Fruit fly (Drosophila melanogaster) whole organism, wandering third instar larva: ENCODE data around the gene CG31441.

ENCODE experiments used
- Abd-B ChIP-seq: fragments of >200 bp; optimal IDR thresholded peaks from 2 replicates; lab custom pipeline; 2017; ENCODE audit warnings: missing biosample characterization, missing genetic modification characterization
- CG9705 ChIP-seq: fragments of 200-800 bp; sonication (Bioruptor generic); optimal IDR thresholded peaks from 2 replicates; lab custom pipeline; 2018; ENCODE audit warnings: missing biosample characterization, mild to moderate bottlenecking, missing genetic modification characterization
- CrebA ChIP-seq: fragments of 200-800 bp; sonication (Bioruptor generic); optimal IDR thresholded peaks from 2 replicates; lab custom pipeline; 2016; ENCODE audit warnings: missing biosample characterization, mild to moderate bottlenecking, missing genetic modification characterization, borderline replicate concordance
- Dfd ChIP-seq: fragments of >200 bp; optimal IDR thresholded peaks from 2 replicates; lab custom pipeline; 2017; ENCODE audit warnings: missing biosample characterization, missing genetic modification characterization
- HLH106 ChIP-seq: fragments of 200-800 bp; optimal IDR thresholded peaks from 3 replicates; lab custom pipeline; 2019; ENCODE audit warnings: missing biosample characterization, mild to moderate bottlenecking, missing genetic modification characterization, moderate library complexity
- Hnf4 ChIP-seq: fragments of 200-800 bp; sonication (Bioruptor generic); optimal IDR thresholded peaks from 2 replicates; lab custom pipeline; 2016; ENCODE audit warnings: missing biosample characterization, mild to moderate bottlenecking, missing genetic modification characterization
- Hr78 ChIP-seq: fragments of >200 bp; optimal IDR thresholded peaks from 2 replicates; lab custom pipeline; 2017; ENCODE audit warnings: missing biosample characterization, missing genetic modification characterization
- Hr83 ChIP-seq: fragments of 200-300 bp; sonication (Bioruptor generic); optimal IDR thresholded peaks from 2 replicates; lab custom pipeline; 2016; ENCODE audit warnings: missing biosample characterization, mild to moderate bottlenecking, missing genetic modification characterization, moderate library complexity; ENCODE audit not compliant: poor library complexity, severe bottlenecking
- Mio ChIP-seq: sonication (Bioruptor generic); optimal IDR thresholded peaks from 2 replicates; lab custom pipeline; 2016; ENCODE audit warnings: missing biosample characterization, missing genetic modification characterization
- N ChIP-seq: fragments of >200 bp; optimal IDR thresholded peaks from 2 replicates; lab custom pipeline; 2018; ENCODE audit warnings: missing biosample characterization, missing external identifiers, missing genetic modification characterization
- Rel ChIP-seq, 2 experiments: fragments of 200-800 bp; sonication (Bioruptor generic) in 1 of 2; optimal IDR thresholded peaks; 2 replicates in 1 of 2; 3 replicates in 1 of 2; lab custom pipeline; 2016 to 2019; ENCODE audit warnings: mild to moderate bottlenecking in 2 of 2, missing biosample characterization in 2 of 2, missing genetic modification characterization in 2 of 2, moderate library complexity in 1 of 2
- Sp1 ChIP-seq: fragments of 200-800 bp; sonication (Bioruptor generic); optimal IDR thresholded peaks from 3 replicates; lab custom pipeline; 2019; ENCODE audit warnings: missing biosample characterization, mild to moderate bottlenecking, missing genetic modification characterization, moderate library complexity
- Vsx2 ChIP-seq: fragments of 200-300, 225-300 bp; sonication (Bioruptor generic); optimal IDR thresholded peaks from 2 replicates; lab custom pipeline; 2018; ENCODE audit warnings: missing biosample characterization, missing genetic modification characterization; ENCODE audit not compliant: partially characterized antibody
- br ChIP-seq: fragments of 200-800 bp; sonication (Bioruptor generic); optimal IDR thresholded peaks from 2 replicates; lab custom pipeline; 2016; ENCODE audit warnings: missing biosample characterization, missing genetic modification characterization
- brk ChIP-seq: fragments of 200-800 bp; sonication (Bioruptor generic); optimal IDR thresholded peaks from 2 replicates; lab custom pipeline; 2016; ENCODE audit warnings: missing biosample characterization, mild to moderate bottlenecking, missing genetic modification characterization
- dmrt93B ChIP-seq: fragments of 200-800 bp; sonication (Bioruptor generic); optimal IDR thresholded peaks from 2 replicates; lab custom pipeline; 2018; ENCODE audit warnings: missing biosample characterization, mild to moderate bottlenecking, missing genetic modification characterization
- dsf ChIP-seq: sonication (Bioruptor generic); optimal IDR thresholded peaks from 2 replicates; lab custom pipeline; 2016; ENCODE audit warnings: missing biosample characterization, missing genetic modification characterization, borderline replicate concordance
- ey ChIP-seq: fragments of 200-800 bp; sonication (Bioruptor generic); optimal IDR thresholded peaks from 2 replicates; lab custom pipeline; 2016; ENCODE audit warnings: missing biosample characterization, missing genetic modification characterization
- foxo ChIP-seq, 2 experiments: fragments of 200-800 bp; sonication (Bioruptor generic); optimal IDR thresholded peaks; 2 replicates in 1 of 2; 3 replicates in 1 of 2; lab custom pipeline; 2016 to 2017; ENCODE audit warnings: missing biosample characterization in 2 of 2, missing genetic modification characterization in 2 of 2
- fru ChIP-seq: fragments of 200-800 bp; sonication (Bioruptor generic); optimal IDR thresholded peaks from 3 replicates; lab custom pipeline; 2016; ENCODE audit warnings: missing biosample characterization, mild to moderate bottlenecking, missing genetic modification characterization
- h ChIP-seq: fragments of 200-800 bp; sonication (Bioruptor generic); optimal IDR thresholded peaks from 3 replicates; lab custom pipeline; 2016; ENCODE audit warnings: missing biosample characterization, mild to moderate bottlenecking, missing genetic modification characterization
- lola ChIP-seq: fragments of >200 bp; optimal IDR thresholded peaks from 2 replicates; lab custom pipeline; 2017; ENCODE audit warnings: missing biosample characterization, missing genetic modification characterization
- psq ChIP-seq: fragments of 200-800 bp; sonication (Bioruptor generic); optimal IDR thresholded peaks from 3 replicates; lab custom pipeline; 2017; ENCODE audit warnings: missing biosample characterization, mild to moderate bottlenecking, missing genetic modification characterization, moderate library complexity
- rgr ChIP-seq: fragments of 200-800 bp; sonication (Bioruptor generic); optimal IDR thresholded peaks from 3 replicates; lab custom pipeline; 2016; ENCODE audit warnings: missing biosample characterization, mild to moderate bottlenecking, missing genetic modification characterization
- sage ChIP-seq: fragments of 200-800 bp; sonication (Bioruptor generic); optimal IDR thresholded peaks from 2 replicates; lab custom pipeline; 2016; ENCODE audit warnings: missing biosample characterization, mild to moderate bottlenecking, missing genetic modification characterization
- sv ChIP-seq: fragments of 200-800 bp; sonication (Bioruptor generic); optimal IDR thresholded peaks from 3 replicates; lab custom pipeline; 2016; ENCODE audit warnings: missing biosample characterization, missing genetic modification characterization
- tai ChIP-seq: sonication (Bioruptor generic); optimal IDR thresholded peaks from 2 replicates; lab custom pipeline; 2016; ENCODE audit warnings: missing biosample characterization, missing genetic modification characterization
- woc ChIP-seq: sonication (Bioruptor generic); optimal IDR thresholded peaks from 2 replicates; lab custom pipeline; 2016; ENCODE audit warnings: missing biosample characterization, mild to moderate bottlenecking, missing genetic modification characterization

CG31441 gene

DNA sequence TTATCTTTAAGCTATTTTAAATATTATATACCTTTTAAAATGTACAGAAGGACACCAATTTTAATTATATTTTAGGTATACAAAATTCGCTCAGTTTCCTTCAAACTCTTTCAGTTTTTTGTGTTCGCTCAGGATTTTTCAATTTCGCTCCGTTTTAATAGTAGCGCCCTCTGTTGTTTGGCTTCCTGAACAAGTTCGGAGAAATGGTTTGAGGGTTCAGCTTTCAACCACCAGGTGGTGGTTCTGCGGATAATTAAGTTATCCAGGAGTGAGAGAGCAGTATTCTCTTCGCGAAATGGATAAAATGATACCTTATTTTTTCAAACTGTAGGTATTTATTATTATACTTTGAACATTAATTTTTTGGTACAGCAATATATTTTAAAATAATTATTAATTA, 32.9 kb downstream of the CG31441 start:
- TF ChIP-seq sv (peak; percentile 7), CrebA (GFP tag; lab: Kevin White, UChicago) (no peak), HLH106 (tag; lab: Kevin White, UChicago) (peak; percentile 10), foxo (GFP tag; optimal IDR thresholded peaks at IDR 0.05; lab: Kevin White, UChicago) (peak in 1 of 2 experiments; percentile 11), Vsx2 (GFP tag; lab: Kevin White, UChicago) (no peak), fru (GFP tag; lab: Kevin White, UChicago) (peak; percentile 7), dmrt93B (GFP tag; lab: Kevin White, UChicago) (no peak), Hr78 (GFP tag; lab: Kevin White, UChicago) (no peak), Hnf4 (no peak), Hr83 (GFP tag; lab: Kevin White, UChicago) (no peak), h (GFP tag; lab: Kevin White, UChicago) (peak; percentile 15), Sp1 (GFP tag; lab: Kevin White, UChicago) (peak; percentile 17), ey (GFP tag; lab: Kevin White, UChicago) (no peak), rgr (GFP tag; lab: Kevin White, UChicago) (peak; percentile 37), brk (no peak), br (peak; percentile 2)

DNA sequence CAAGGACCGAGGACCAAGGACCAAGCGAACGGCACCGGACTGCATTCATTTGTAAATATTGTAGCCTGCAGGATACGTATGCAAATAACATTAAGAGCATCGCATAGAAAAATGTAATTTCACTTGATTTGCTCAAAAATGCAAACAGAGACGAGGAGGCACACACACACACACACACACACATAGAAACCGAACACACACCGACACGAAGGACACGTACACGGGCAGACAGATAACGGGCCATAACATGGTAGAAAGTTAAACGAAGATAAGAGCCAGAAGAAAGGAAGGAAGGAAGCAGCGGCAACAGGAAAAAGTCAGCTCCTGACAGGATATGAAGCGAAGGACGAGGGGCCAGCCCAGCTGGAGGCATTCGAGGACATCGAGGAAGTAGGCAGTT, 34.5 kb downstream of the CG31441 start:
- TF ChIP-seq Dfd (GFP tag; lab: Kevin White, UChicago) (peak; percentile 59), CrebA (GFP tag; lab: Kevin White, UChicago) (no peak)
- TF ChIP-seq, all 38 proteins: peak for 1

DNA sequence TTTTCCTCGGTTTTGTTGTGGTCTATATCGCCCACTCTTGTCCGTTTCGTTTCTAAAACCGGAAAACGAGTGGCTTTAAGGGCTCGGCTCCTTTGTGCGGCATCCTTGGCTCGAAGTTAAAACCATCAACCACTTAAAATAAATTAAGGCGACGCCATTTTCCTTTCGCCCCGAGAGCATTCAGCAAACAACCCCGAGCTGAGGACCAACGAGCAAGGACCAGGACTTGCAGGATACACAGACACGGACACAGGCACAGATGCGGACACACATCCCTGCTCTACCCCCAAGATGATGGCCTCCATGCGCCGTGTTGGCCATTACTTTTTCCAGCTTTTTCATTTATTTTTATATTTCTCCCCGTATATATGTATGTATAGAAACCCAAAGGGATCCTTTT, 36.6 kb downstream of the CG31441 start:
- TF ChIP-seq rgr (GFP tag; lab: Kevin White, UChicago), result no peak
- TF ChIP-seq HLH106 (tag; lab: Kevin White, UChicago), result no peak
- no peak for TF ChIP-seq Hr78 (GFP tag; lab: Kevin White, UChicago)
- no peak for TF ChIP-seq sv
- TF ChIP-seq N (GFP tag; lab: Kevin White, UChicago), result no peak

- TF ChIP-seq h (GFP tag; lab: Kevin White, UChicago), result no peak
- peak; percentile 82 for TF ChIP-seq Dfd (GFP tag; lab: Kevin White, UChicago)
- no peak for TF ChIP-seq Hnf4
- no peak for TF ChIP-seq br
Measured at dm6 chr3R:11281887-11282286, 45.8 kb downstream of the CG31441 start.

dm6 chr3R:11286948-11287347, 50.9 kb downstream of the CG31441 start:
- TF ChIP-seq tai (GFP tag; lab: Kevin White, UChicago) (no peak), Rel (GFP tag; optimal IDR thresholded peaks at IDR 0.05; lab: Kevin White, UChicago) (no peak), Rel (tag; optimal IDR thresholded peaks at IDR 0.05; lab: Kevin White, UChicago) (no peak), CrebA (GFP tag; lab: Kevin White, UChicago) (no peak), ey (GFP tag; lab: Kevin White, UChicago) (no peak), Sp1 (GFP tag; lab: Kevin White, UChicago) (no peak), Mio (GFP tag; lab: Kevin White, UChicago) (no peak), CG9705 (no peak), sage (GFP tag; lab: Kevin White, UChicago) (no peak), br (no peak), h (GFP tag; lab: Kevin White, UChicago) (no peak), fru (GFP tag; lab: Kevin White, UChicago) (no peak), sv (no peak), woc (GFP tag; lab: Kevin White, UChicago) (no peak), N (GFP tag; lab: Kevin White, UChicago) (no peak), psq (GFP tag; lab: Kevin White, UChicago) (no peak), Dfd (GFP tag; lab: Kevin White, UChicago) (no peak), Abd-B (GFP tag; lab: Kevin White, UChicago) (no peak), rgr (GFP tag; lab: Kevin White, UChicago) (no peak), lola (no peak), dsf (GFP tag; lab: Kevin White, UChicago) (no peak)
